Fruit fly (Drosophila melanogaster): ENCODE measurements around the gene Oseg4.

Gene Oseg4

DNA sequence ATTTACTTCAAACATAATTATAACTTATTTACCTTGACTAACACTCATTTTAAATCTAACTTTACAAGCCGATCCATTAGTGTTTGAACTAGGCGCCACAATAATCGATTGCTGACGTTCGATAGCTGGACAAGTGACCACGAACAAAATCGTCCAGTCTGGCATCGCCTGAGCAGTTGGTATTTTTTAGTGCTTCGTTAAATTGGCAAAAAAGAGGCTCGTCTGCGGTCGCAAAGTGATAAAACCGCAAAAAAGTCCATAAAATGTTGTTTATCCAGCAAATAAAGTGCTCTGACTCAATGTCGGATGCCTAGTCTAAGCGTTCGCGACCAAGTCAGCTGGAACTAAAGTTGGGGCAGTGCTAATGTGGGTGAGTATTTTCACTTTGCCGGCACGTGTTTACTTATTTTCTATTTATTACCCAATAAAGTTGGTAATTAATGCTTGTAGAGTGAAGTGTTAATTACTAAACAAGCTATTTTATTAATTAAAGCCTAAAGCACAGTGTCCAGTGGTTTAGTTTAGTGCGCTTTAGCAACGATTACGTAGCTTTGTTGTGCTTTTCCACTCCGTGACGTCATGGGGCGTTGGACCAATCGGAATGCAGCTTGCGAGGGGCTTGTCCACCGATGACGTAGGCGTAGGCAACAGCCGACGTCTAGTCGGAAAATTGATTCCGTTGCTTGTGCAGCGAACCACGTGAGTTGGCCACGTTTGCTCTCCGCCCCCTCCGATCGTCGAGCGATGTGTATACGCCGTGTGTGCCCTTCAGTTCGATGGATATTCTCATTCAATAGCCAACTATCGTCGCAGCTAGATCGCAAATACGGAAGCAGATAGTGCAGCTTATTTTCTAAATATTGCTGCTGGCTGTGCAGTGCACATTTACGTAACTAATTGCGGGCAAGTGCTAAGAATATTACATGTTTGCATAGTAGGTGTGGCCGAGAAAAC, 3.1 kb upstream of the Oseg4 start, which contains the start of gene Gk2 (continued):
- TF ChIP-seq CG10274 (GFP tag; optimal IDR thresholded peaks at IDR 0.05): no peak
- peak; percentile 72 for TF ChIP-seq sens (GFP tag)
- no peak for TF ChIP-seq insv (GFP tag; optimal IDR thresholded peaks at IDR 0.05)
- no peak for TF ChIP-seq exex (tag; optimal IDR thresholded peaks at IDR 0.05)
- peak; percentile 48 for TF ChIP-seq Scr (GFP tag; IDR thresholded peaks at IDR 0.05; ENCODE audit: partially characterized antibody)
- TF ChIP-seq CG1529 (GFP tag; optimal IDR thresholded peaks at IDR 0.05): no peak
- TF ChIP-seq CTCF (GFP tag; optimal IDR thresholded peaks at IDR 0.05): no peak
- peak; percentile 27; the same call in 1 of the 2 replicates for TF ChIP-seq inv (GFP tag; IDR thresholded peaks at IDR 0.05; ENCODE audit: partially characterized antibody)
- TF ChIP-seq Ets97D (GFP tag; optimal IDR thresholded peaks at IDR 0.05): peak; percentile 55
- no peak for TF ChIP-seq eve (GFP tag; optimal IDR thresholded peaks at IDR 0.05)
- no peak for TF ChIP-seq sima (GFP tag; optimal IDR thresholded peaks at IDR 0.05)
- no peak for TF ChIP-seq sisA (GFP tag; IDR thresholded peaks at IDR 0.05)
- TF ChIP-seq HLH4C (GFP tag; IDR thresholded peaks at IDR 0.05; ENCODE audit: partially characterized antibody): peak; percentile 66
- no peak for TF ChIP-seq CG4820 (GFP tag; optimal IDR thresholded peaks at IDR 0.05)
- TF ChIP-seq CG34376 (GFP tag; optimal IDR thresholded peaks at IDR 0.05): no peak
- TF ChIP-seq CG12299 (tag; optimal IDR thresholded peaks at IDR 0.05): no peak
- no peak for TF ChIP-seq knrl (GFP tag; IDR thresholded peaks at IDR 0.05; ENCODE audit: partially characterized antibody)
- TF ChIP-seq CG34422 (GFP tag; IDR thresholded peaks at IDR 0.05): no peak
- TF ChIP-seq CG15514 (GFP tag; optimal IDR thresholded peaks at IDR 0.05): peak; percentile 35
- no peak for TF ChIP-seq CG12391 (tag; optimal IDR thresholded peaks at IDR 0.05)
- TF ChIP-seq ase (GFP tag; IDR thresholded peaks at IDR 0.05): no peak
- TF ChIP-seq H15 (GFP tag; IDR thresholded peaks at IDR 0.05): no peak
- TF ChIP-seq Ravus (GFP tag; IDR thresholded peaks at IDR 0.05): no peak
- TF ChIP-seq Dad (GFP tag; optimal IDR thresholded peaks at IDR 0.05): no peak
- peak; percentile 50; the same call in 1 of the 2 replicates for TF ChIP-seq tna (GFP tag; IDR thresholded peaks at IDR 0.05; ENCODE audit: partially characterized antibody)
- TF ChIP-seq CG17186 (GFP tag; optimal IDR thresholded peaks at IDR 0.05): no peak
- no peak for TF ChIP-seq luna (GFP tag; optimal IDR thresholded peaks at IDR 0.05)
- no peak for TF ChIP-seq CG11093 (GFP tag; IDR thresholded peaks at IDR 0.05)
- no peak for TF ChIP-seq CG4282 (GFP tag; optimal IDR thresholded peaks at IDR 0.05)
- no peak for TF ChIP-seq CG17568 (GFP tag; optimal IDR thresholded peaks at IDR 0.05)
- TF ChIP-seq CG15601 (tag; optimal IDR thresholded peaks at IDR 0.05): no peak
- no peak for TF ChIP-seq CG32532 (GFP tag; IDR thresholded peaks at IDR 0.05)
- peak; percentile 57; the same call in 1 of the 2 replicates for TF ChIP-seq amos (GFP tag; IDR thresholded peaks at IDR 0.05; ENCODE audit: partially characterized antibody)
- TF ChIP-seq CG2129 (GFP tag; IDR thresholded peaks at IDR 0.05; ENCODE audit: partially characterized antibody): no peak
- peak; percentile 69 for TF ChIP-seq CG9797 (GFP tag; optimal IDR thresholded peaks at IDR 0.05)
- TF ChIP-seq CG6683 (GFP tag; optimal IDR thresholded peaks at IDR 0.05): no peak
- 0 out of 2 replicates have a peak, but pooled peaks have one; percentile 13 for TF ChIP-seq CG17328 (GFP tag; IDR thresholded peaks at IDR 0.05)
- TF ChIP-seq crc (GFP tag; optimal IDR thresholded peaks at IDR 0.05): no peak
- no peak for TF ChIP-seq fd96Cb (tag; optimal IDR thresholded peaks at IDR 0.05)
- TF ChIP-seq crp (GFP tag; optimal IDR thresholded peaks at IDR 0.05): peak in 1 of 2 experiments; percentile 30
- TF ChIP-seq gsb-n (tag; optimal IDR thresholded peaks at IDR 0.05): no peak
- TF ChIP-seq org-1 (GFP tag; optimal IDR thresholded peaks at IDR 0.05): no peak
- TF ChIP-seq Trl (optimal IDR thresholded peaks at IDR 0.05): no peak
- no peak for TF ChIP-seq Trl (GFP tag; optimal IDR thresholded peaks at IDR 0.05)
- no peak for TF ChIP-seq aop (GFP tag; IDR thresholded peaks at IDR 0.05)
- no peak for TF ChIP-seq D (optimal IDR thresholded peaks at IDR 0.05)
- TF ChIP-seq D (GFP tag; optimal IDR thresholded peaks at IDR 0.05): no peak
- no peak for TF ChIP-seq Hr39 (optimal IDR thresholded peaks at IDR 0.05)
- TF ChIP-seq MBD-R2 (GFP tag; IDR thresholded peaks at IDR 0.05): peak; percentile 38
- TF ChIP-seq CG2678 (tag; optimal IDR thresholded peaks at IDR 0.05): no peak
